Fruit fly (Drosophila melanogaster) whole organism, embryonic: ENCODE measurements around the gene CG5103.

Experiments used
- Awh ChIP-seq: fragments of 200-800 bp; sonication (Bioruptor generic); IDR thresholded peaks from 2 replicates; pipeline ENCODE4, ENCODE4 v1.3.6; 2022; ENCODE audit warnings: missing biosample characterization, missing genetic modification characterization
- B-H1 ChIP-seq: fragments of 200-800 bp; sonication (Bioruptor generic); IDR thresholded peaks from 3 replicates; pipeline ENCODE4 v1.3.6; 2022; ENCODE audit warnings: missing biosample characterization, missing genetic modification characterization
- CG10267 ChIP-seq: fragments of 200-800 bp; sonication (Bioruptor generic); optimal IDR thresholded peaks from 2 replicates; lab custom pipeline; 2018; ENCODE audit warnings: missing biosample characterization, mild to moderate bottlenecking, missing genetic modification characterization, moderate library complexity
- CG12659 ChIP-seq: fragments of 200-800 bp; sonication (Bioruptor generic); optimal IDR thresholded peaks from 3 replicates; lab custom pipeline; 2017; ENCODE audit warnings: mild to moderate bottlenecking, missing biosample characterization, missing genetic modification reagents, missing genetic modification characterization
- CG12942 ChIP-seq: fragments of 200-800 bp; sonication (Bioruptor generic); optimal IDR thresholded peaks from 3 replicates; lab custom pipeline; 2016; ENCODE audit warnings: missing biosample characterization, missing genetic modification characterization
- CG13287 ChIP-seq: fragments of 200-800 bp; sonication (Bioruptor generic); IDR thresholded peaks from 2 replicates; pipeline ENCODE4 v1.3.6; 2022; ENCODE audit warnings: missing biosample characterization, missing genetic modification characterization; ENCODE audit not compliant: partially characterized antibody
- CG14710 ChIP-seq: fragments of 200-800 bp; sonication (Bioruptor generic); optimal IDR thresholded peaks from 3 replicates; lab custom pipeline; 2019; ENCODE audit warnings: missing biosample characterization, mild to moderate bottlenecking, missing genetic modification characterization, moderate library complexity
- CG1603 ChIP-seq: fragments of 200-800 bp; sonication (Bioruptor generic); optimal IDR thresholded peaks from 2 replicates; lab custom pipeline; 2019; ENCODE audit warnings: missing biosample characterization, mild to moderate bottlenecking, missing genetic modification characterization, moderate library complexity
- CG17186 ChIP-seq: fragments of 200-800 bp; sonication (Bioruptor generic); optimal IDR thresholded peaks from 3 replicates; lab custom pipeline; 2017; ENCODE audit warnings: missing biosample characterization, missing genetic modification reagents, missing genetic modification characterization
- CG18764 ChIP-seq: fragments of 200-800 bp; sonication (Bioruptor generic); optimal IDR thresholded peaks from 3 replicates; lab custom pipeline; 2016; ENCODE audit warnings: missing biosample characterization, missing genetic modification characterization
- CG3065 ChIP-seq: fragments of 200-800 bp; sonication (Bioruptor generic); optimal IDR thresholded peaks from 2 replicates; lab custom pipeline; 2016; ENCODE audit warnings: missing biosample characterization, missing genetic modification characterization
- CG31365 ChIP-seq: fragments of 200-800 bp; sonication (Bioruptor generic); optimal IDR thresholded peaks from 2 replicates; lab custom pipeline; 2018; ENCODE audit warnings: missing biosample characterization, mild to moderate bottlenecking, missing genetic modification characterization
- CG32772 ChIP-seq: fragments of 200-800 bp; sonication (Bioruptor generic); IDR thresholded peaks from 2 replicates; pipeline ENCODE4 v1.3.6; 2022; ENCODE audit warnings: missing biosample characterization, missing genetic modification characterization
- CG33557 ChIP-seq: fragments of 200-800 bp; sonication (Bioruptor generic); optimal IDR thresholded peaks from 2 replicates; lab custom pipeline; 2019; ENCODE audit warnings: missing biosample characterization, mild to moderate bottlenecking, missing genetic modification characterization, moderate library complexity
- CG42726 ChIP-seq: fragments of 200-800 bp; sonication (Bioruptor generic); IDR thresholded peaks from 2 replicates; pipeline ENCODE4 v1.3.6; 2022; ENCODE audit warnings: missing biosample characterization, missing genetic modification characterization; ENCODE audit not compliant: partially characterized antibody
- CG9876 ChIP-seq: fragments of 200-800 bp; sonication (Bioruptor generic); optimal IDR thresholded peaks from 2 replicates; lab custom pipeline; 2016; ENCODE audit warnings: missing biosample characterization, missing genetic modification characterization
- Chrac-16 ChIP-seq: fragments of 200-800 bp; sonication (Bioruptor generic); optimal IDR thresholded peaks from 3 replicates; lab custom pipeline; 2016; ENCODE audit warnings: missing biosample characterization, missing genetic modification characterization
- Dbx ChIP-seq: fragments of 200-800 bp; sonication (Bioruptor generic); IDR thresholded peaks from 3 replicates; pipeline ENCODE4 v1.3.6; 2022; ENCODE audit warnings: missing biosample characterization, missing genetic modification characterization
- Doc3 ChIP-seq: fragments of 200-800 bp; sonication (Bioruptor generic); IDR thresholded peaks from 3 replicates; pipeline ENCODE4 v1.3.6; 2022; ENCODE audit warnings: missing biosample characterization, missing genetic modification characterization; ENCODE audit not compliant: partially characterized antibody
- Dp ChIP-seq: fragments of 200-800 bp; sonication (Bioruptor generic); optimal IDR thresholded peaks from 2 replicates; lab custom pipeline; 2018; ENCODE audit warnings: missing biosample characterization, mild to moderate bottlenecking, missing genetic modification characterization, moderate library complexity
- H2.0 ChIP-seq: fragments of 200-800 bp; sonication (Bioruptor generic); IDR thresholded peaks from 2 replicates; pipeline ENCODE4 v1.3.6; 2022; ENCODE audit warnings: missing biosample characterization, missing genetic modification characterization
- HLH4C ChIP-seq: fragments of 200-800 bp; sonication (Bioruptor generic); IDR thresholded peaks from 3 replicates; pipeline ENCODE4 v1.3.6; 2022; ENCODE audit warnings: missing biosample characterization, missing genetic modification characterization; ENCODE audit not compliant: partially characterized antibody
- HmgZ ChIP-seq: fragments of 200-800 bp; sonication (Bioruptor generic); optimal IDR thresholded peaks from 2 replicates; lab custom pipeline; 2018; ENCODE audit warnings: missing biosample characterization, mild to moderate bottlenecking, missing genetic modification characterization
- Mrtf ChIP-seq: fragments of 200-800 bp; sonication (Bioruptor generic); IDR thresholded peaks from 3 replicates; pipeline ENCODE4 v1.3.6; 2022; ENCODE audit warnings: missing biosample characterization, missing genetic modification characterization
- Nf-YA ChIP-seq: fragments of 200-800 bp; sonication (Bioruptor generic); IDR thresholded peaks from 2 replicates; pipeline ENCODE4 v1.3.6; 2022; ENCODE audit warnings: missing biosample characterization, missing genetic modification characterization
- Oli ChIP-seq: fragments of 200-800 bp; sonication (Bioruptor generic); optimal IDR thresholded peaks from 2 replicates; lab custom pipeline; 2018; ENCODE audit warnings: missing biosample characterization, mild to moderate bottlenecking, missing genetic modification characterization, moderate library complexity
- Ravus ChIP-seq: fragments of 200-800 bp; sonication (Bioruptor generic); IDR thresholded peaks from 2 replicates; pipeline ENCODE4 v1.3.6; 2022; ENCODE audit warnings: missing biosample characterization, missing genetic modification characterization
- Scr ChIP-seq: fragments of 200-800 bp; sonication (Bioruptor generic); IDR thresholded peaks from 2 replicates; pipeline ENCODE4 v1.3.6; 2022; ENCODE audit warnings: missing biosample characterization, missing genetic modification characterization; ENCODE audit not compliant: partially characterized antibody
- Sox100B ChIP-seq: fragments of 200-800 bp; sonication (Bioruptor generic); optimal IDR thresholded peaks from 3 replicates; lab custom pipeline; 2018; ENCODE audit warnings: missing biosample characterization, mild to moderate bottlenecking, missing genetic modification characterization
- TFAM ChIP-seq: fragments of 200-800 bp; sonication (Bioruptor generic); optimal IDR thresholded peaks from 2 replicates; lab custom pipeline; 2017; ENCODE audit warnings: missing biosample characterization, missing genetic modification characterization, inconsistent platforms
- abd-A ChIP-seq: fragments of 200-800 bp; sonication (Bioruptor generic); optimal IDR thresholded peaks from 3 replicates; lab custom pipeline; 2019; ENCODE audit warnings: missing biosample characterization, mild to moderate bottlenecking, missing genetic modification characterization, moderate library complexity
- bsh ChIP-seq, 2 experiments: fragments of 200-800 bp; sonication (Bioruptor generic); optimal IDR thresholded peaks; 2 replicates each; lab custom pipeline; 2017 to 2018; ENCODE audit warnings: mild to moderate bottlenecking in 2 of 2, missing biosample characterization in 2 of 2, missing genetic modification characterization in 2 of 2, moderate library complexity in 1 of 2
- cad ChIP-seq: fragments of >200 bp; optimal IDR thresholded peaks from 2 replicates; lab custom pipeline; 2017; ENCODE audit warnings: missing biosample characterization, missing genetic modification characterization
- crc ChIP-seq: fragments of 200-800 bp; sonication (Bioruptor generic); optimal IDR thresholded peaks from 2 replicates; lab custom pipeline; 2016; ENCODE audit warnings: missing biosample characterization, missing genetic modification characterization
- dm ChIP-seq: fragments of 200-800 bp; sonication (Bioruptor generic); optimal IDR thresholded peaks from 3 replicates; lab custom pipeline; 2016; ENCODE audit warnings: missing biosample characterization, missing genetic modification characterization
- dpn ChIP-seq, 2 experiments: fragments of 200-800 bp; sonication (Bioruptor generic); optimal IDR thresholded peaks; 3 replicates each; lab custom pipeline; 2016; ENCODE audit warnings: missing biosample characterization in 2 of 2, missing genetic modification characterization in 2 of 2
- eyg ChIP-seq: fragments of 200-800 bp; sonication (Bioruptor generic); optimal IDR thresholded peaks from 3 replicates; lab custom pipeline; 2016; ENCODE audit warnings: missing biosample characterization, missing genetic modification characterization
- fd3F ChIP-seq: fragments of 200-800 bp; sonication (Bioruptor generic); optimal IDR thresholded peaks from 2 replicates; lab custom pipeline; 2018; ENCODE audit warnings: missing biosample characterization, mild to moderate bottlenecking, missing genetic modification characterization, moderate library complexity
- gcm ChIP-seq: fragments of 200-800 bp; sonication (Bioruptor generic); optimal IDR thresholded peaks from 2 replicates; lab custom pipeline; 2019; ENCODE audit warnings: missing biosample characterization, mild to moderate bottlenecking, missing genetic modification characterization, moderate library complexity
- gro ChIP-seq: fragments of 200-800 bp; sonication (Bioruptor generic); optimal IDR thresholded peaks from 2 replicates; lab custom pipeline; 2016; ENCODE audit warnings: missing biosample characterization, missing genetic modification characterization
- lilli ChIP-seq: fragments of 200-800 bp; sonication (Bioruptor generic); optimal IDR thresholded peaks from 3 replicates; lab custom pipeline; 2016; ENCODE audit warnings: missing biosample characterization, missing genetic modification characterization
- mam ChIP-seq: fragments of 200-800 bp; sonication (Bioruptor generic); optimal IDR thresholded peaks from 3 replicates; lab custom pipeline; 2016; ENCODE audit warnings: missing biosample characterization, missing genetic modification characterization
- org-1 ChIP-seq: fragments of 200-800 bp; sonication (Bioruptor generic); optimal IDR thresholded peaks from 2 replicates; lab custom pipeline; 2017; ENCODE audit warnings: missing biosample characterization, missing genetic modification characterization
- otp ChIP-seq: fragments of 200-800 bp; sonication (Bioruptor generic); IDR thresholded peaks from 3 replicates; pipeline ENCODE4, ENCODE4 v1.3.6; 2022; ENCODE audit warnings: missing biosample characterization, missing genetic modification characterization
- pfk ChIP-seq: fragments of 200-800 bp; sonication (Bioruptor generic); optimal IDR thresholded peaks from 2 replicates; lab custom pipeline; 2018; ENCODE audit warnings: missing biosample characterization, mild to moderate bottlenecking, missing genetic modification characterization, moderate library complexity
- pho ChIP-seq: fragments of 200-800 bp; sonication (Bioruptor generic); optimal IDR thresholded peaks from 2 replicates; lab custom pipeline; 2016; ENCODE audit warnings: missing biosample characterization, missing genetic modification characterization
- phol ChIP-seq: fragments of 200-800 bp; sonication (Bioruptor generic); optimal IDR thresholded peaks from 3 replicates; lab custom pipeline; 2018; ENCODE audit warnings: missing biosample characterization, mild to moderate bottlenecking, missing genetic modification characterization, moderate library complexity
- pzg ChIP-seq: fragments of 200-800 bp; sonication (Bioruptor generic); optimal IDR thresholded peaks from 3 replicates; lab custom pipeline; 2018; ENCODE audit warnings: missing biosample characterization, mild to moderate bottlenecking, missing genetic modification characterization, moderate library complexity
- rib ChIP-seq: fragments of 200-800 bp; sonication (Bioruptor generic); IDR thresholded peaks from 2 replicates; pipeline ENCODE4 v1.3.6; 2022; ENCODE audit warnings: missing biosample characterization, missing genetic modification characterization
- scrt ChIP-seq: fragments of 200-800 bp; sonication (Bioruptor generic); optimal IDR thresholded peaks from 2 replicates; lab custom pipeline; 2018; ENCODE audit warnings: missing biosample characterization, mild to moderate bottlenecking, missing genetic modification characterization, moderate library complexity
- usp ChIP-seq: fragments of >200 bp; optimal IDR thresholded peaks from 2 replicates; lab custom pipeline; 2017; ENCODE audit warnings: missing biosample characterization, missing genetic modification characterization
- zfh1 ChIP-seq: fragments of 200-800 bp; sonication (Bioruptor generic); IDR thresholded peaks from 3 replicates; pipeline ENCODE4 v1.3.6; 2022; ENCODE audit warnings: missing biosample characterization, missing genetic modification characterization

CG5103 gene

DNA sequence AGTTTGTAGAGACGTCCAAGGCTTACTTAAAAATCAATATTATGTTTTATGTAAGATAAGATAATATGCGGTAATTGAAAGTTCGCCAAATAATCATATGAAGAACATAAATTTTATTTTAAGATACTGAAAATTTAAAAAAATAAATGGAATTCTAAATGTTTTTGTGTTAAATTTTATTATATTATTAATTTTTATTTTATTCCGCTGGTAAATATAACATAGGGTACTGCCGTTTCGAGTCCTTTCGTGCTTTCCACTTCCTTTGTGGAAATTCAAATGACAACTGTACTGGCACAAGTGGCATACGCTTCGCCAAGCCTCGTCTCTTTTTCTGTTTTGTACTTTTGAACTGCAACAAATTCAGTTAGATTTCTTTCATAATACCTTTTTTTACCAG is 20.9 kb downstream of the CG5103 start (continued):
- TF ChIP-seq abd-A = no peak
- TF ChIP-seq fd3F (GFP tag; lab: Kevin White, UChicago) = no peak
- peak; percentile 52 for TF ChIP-seq Sox100B (GFP tag; lab: Kevin White, UChicago)
- TF ChIP-seq CG17186 (GFP tag; lab: Kevin White, UChicago) = no peak
- no peak for TF ChIP-seq rib
- TF ChIP-seq Nf-YA (GFP tag; lab: Robert Waterston, UW) = no peak
- TF ChIP-seq pzg (GFP tag; lab: Kevin White, UChicago) = no peak
- TF ChIP-seq Doc3 = no peak
- TF ChIP-seq org-1 (GFP tag; lab: Kevin White, UChicago) = no peak
- no peak for TF ChIP-seq CG31365 (tag; lab: Kevin White, UChicago)
- TF ChIP-seq zfh1 = no peak
- no peak for TF ChIP-seq H2.0 (GFP tag; lab: Robert Waterston, UW)
- no peak for TF ChIP-seq gro
- TF ChIP-seq dpn (GFP tag; optimal IDR thresholded peaks at IDR 0.05; lab: Kevin White, UChicago) = no peak
- no peak for TF ChIP-seq pho (GFP tag; lab: Kevin White, UChicago)
- no peak for TF ChIP-seq CG32772 (GFP tag; lab: Robert Waterston, UW)
- TF ChIP-seq crc (GFP tag; lab: Kevin White, UChicago) = no peak
- no peak for TF ChIP-seq scrt (GFP tag; lab: Kevin White, UChicago)
- no peak for TF ChIP-seq mam (GFP tag; lab: Kevin White, UChicago)
- no peak for TF ChIP-seq lilli
- no peak for TF ChIP-seq eyg (GFP tag; lab: Kevin White, UChicago)
- TF ChIP-seq usp (GFP tag; lab: Kevin White, UChicago) = no peak
- no peak for TF ChIP-seq B-H1
- TF ChIP-seq Awh (GFP tag; lab: Robert Waterston, UW) = no peak
- TF ChIP-seq pfk = no peak
- TF ChIP-seq Chrac-16 (GFP tag; lab: Kevin White, UChicago) = no peak
- TF ChIP-seq phol (tag; lab: Kevin White, UChicago) = peak; percentile 18
- peak; percentile 16 for TF ChIP-seq CG10267 (tag; lab: Kevin White, UChicago)
- no peak for TF ChIP-seq Dbx
- TF ChIP-seq HLH4C = no peak
- TF ChIP-seq Ravus (GFP tag; lab: Robert Waterston, UW) = no peak
- no peak for TF ChIP-seq bsh (GFP tag; optimal IDR thresholded peaks at IDR 0.05; lab: Kevin White, UChicago)
- TF ChIP-seq Dp (GFP tag; lab: Kevin White, UChicago) = no peak
- no peak for TF ChIP-seq CG1603 (tag; lab: Kevin White, UChicago)
- no peak for TF ChIP-seq CG3065 (GFP tag; lab: Kevin White, UChicago)
- no peak for TF ChIP-seq CG13287 (GFP tag; lab: Robert Waterston, UW)
- no peak for TF ChIP-seq otp (GFP tag; lab: Robert Waterston, UW)
- no peak for TF ChIP-seq gcm (GFP tag; lab: Kevin White, UChicago)
- TF ChIP-seq TFAM (GFP tag; lab: Kevin White, UChicago) = no peak
- no peak for TF ChIP-seq HmgZ (tag; lab: Kevin White, UChicago)
- TF ChIP-seq CG33557 (GFP tag; lab: Kevin White, UChicago) = no peak
- TF ChIP-seq Mrtf = no peak
- peak; percentile 29 for TF ChIP-seq Oli
- TF ChIP-seq CG12659 = peak; percentile 4
- TF ChIP-seq CG9876 (GFP tag; lab: Kevin White, UChicago) = no peak
- no peak for TF ChIP-seq CG12942 (GFP tag; lab: Kevin White, UChicago)
- TF ChIP-seq dm (GFP tag; lab: Kevin White, UChicago) = no peak
- TF ChIP-seq Scr = no peak
- peak; percentile 9 for TF ChIP-seq CG14710 (tag; lab: Kevin White, UChicago)
- TF ChIP-seq cad (GFP tag; lab: Kevin White, UChicago) = no peak
- TF ChIP-seq CG42726 (GFP tag; lab: Robert Waterston, UW) = no peak
- TF ChIP-seq CG18764 = no peak
